Fruit fly (Drosophila melanogaster) whole organism, embryonic: ENCODE results near the gene rogdi.

Experiments
- ATbp ChIP-seq: fragments of 200-800 bp; sonication (Bioruptor generic); optimal IDR thresholded peaks from 2 replicates; lab custom pipeline; 2017; ENCODE audit warnings: missing biosample characterization, mild to moderate bottlenecking, missing genetic modification characterization, missing genetic modification reagents
- CG1024 ChIP-seq: fragments of 200-800 bp; sonication (Bioruptor generic); IDR thresholded peaks from 2 replicates; pipeline ENCODE4 v1.3.6; 2022; ENCODE audit warnings: missing biosample characterization, missing genetic modification characterization
- CG10274 ChIP-seq: fragments of 200-800 bp; sonication (Bioruptor generic); optimal IDR thresholded peaks from 3 replicates; lab custom pipeline; 2017; ENCODE audit warnings: missing biosample characterization, mild to moderate bottlenecking, missing genetic modification characterization
- CG10431 ChIP-seq: fragments of 200-800 bp; sonication (Bioruptor generic); optimal IDR thresholded peaks from 3 replicates; lab custom pipeline; 2018; ENCODE audit warnings: missing biosample characterization, mild to moderate bottlenecking, missing genetic modification characterization
- CG11247 ChIP-seq: fragments of 200-800 bp; sonication (Bioruptor generic); IDR thresholded peaks from 2 replicates; pipeline ENCODE4 v1.3.6; 2022; ENCODE audit warnings: missing biosample characterization, missing genetic modification characterization
- CG12299 ChIP-seq: fragments of 200-800 bp; sonication (Bioruptor generic); optimal IDR thresholded peaks from 2 replicates; lab custom pipeline; 2018; ENCODE audit warnings: missing biosample characterization, mild to moderate bottlenecking, missing genetic modification characterization
- CG12769 ChIP-seq: fragments of 200-800 bp; sonication (Bioruptor generic); optimal IDR thresholded peaks from 2 replicates; lab custom pipeline; 2019; ENCODE audit warnings: missing biosample characterization, mild to moderate bottlenecking, missing genetic modification characterization, moderate library complexity
- CG13424 ChIP-seq: fragments of 200-800 bp; sonication (Bioruptor generic); optimal IDR thresholded peaks from 2 replicates; lab custom pipeline; 2019; ENCODE audit warnings: missing biosample characterization, mild to moderate bottlenecking, missing genetic modification characterization, moderate library complexity
- CG13894 ChIP-seq: fragments of 200-800 bp; sonication (Bioruptor generic); optimal IDR thresholded peaks from 3 replicates; lab custom pipeline; 2018; ENCODE audit warnings: missing biosample characterization, mild to moderate bottlenecking, missing genetic modification characterization, moderate library complexity
- CG14710 ChIP-seq: fragments of 200-800 bp; sonication (Bioruptor generic); optimal IDR thresholded peaks from 3 replicates; lab custom pipeline; 2019; ENCODE audit warnings: missing biosample characterization, mild to moderate bottlenecking, missing genetic modification characterization, moderate library complexity
- CG15696 ChIP-seq: fragments of 200-800 bp; sonication (Bioruptor generic); optimal IDR thresholded peaks from 2 replicates; lab custom pipeline; 2019; ENCODE audit warnings: missing biosample characterization, mild to moderate bottlenecking, missing genetic modification characterization, moderate library complexity
- CG17186 ChIP-seq: fragments of 200-800 bp; sonication (Bioruptor generic); optimal IDR thresholded peaks from 3 replicates; lab custom pipeline; 2017; ENCODE audit warnings: missing biosample characterization, missing genetic modification reagents, missing genetic modification characterization
- CG17359 ChIP-seq: fragments of 200-800 bp; sonication (Bioruptor generic); optimal IDR thresholded peaks from 3 replicates; lab custom pipeline; 2018; ENCODE audit warnings: missing biosample characterization, mild to moderate bottlenecking, missing genetic modification characterization, moderate library complexity
- CG17829 ChIP-seq: fragments of 200-800 bp; optimal IDR thresholded peaks from 2 replicates; lab custom pipeline; 2019; ENCODE audit warnings: missing biosample characterization, mild to moderate bottlenecking, missing genetic modification characterization, moderate library complexity
- CG2199 ChIP-seq: fragments of 200-800 bp; sonication (Bioruptor generic); IDR thresholded peaks from 3 replicates; pipeline ENCODE4 v1.3.6; 2022; ENCODE audit warnings: missing biosample characterization, missing genetic modification characterization
- CG31365 ChIP-seq: fragments of 200-800 bp; sonication (Bioruptor generic); optimal IDR thresholded peaks from 2 replicates; lab custom pipeline; 2018; ENCODE audit warnings: missing biosample characterization, mild to moderate bottlenecking, missing genetic modification characterization
- CG32532 ChIP-seq: fragments of 200-800 bp; sonication (Bioruptor generic); IDR thresholded peaks from 2 replicates; pipeline ENCODE4 v1.3.6; 2022; ENCODE audit warnings: missing biosample characterization, missing genetic modification characterization
- CG33557 ChIP-seq: fragments of 200-800 bp; sonication (Bioruptor generic); optimal IDR thresholded peaks from 2 replicates; lab custom pipeline; 2019; ENCODE audit warnings: missing biosample characterization, mild to moderate bottlenecking, missing genetic modification characterization, moderate library complexity
- CG5180 ChIP-seq: fragments of 200-800 bp; sonication (Bioruptor generic); optimal IDR thresholded peaks from 3 replicates; lab custom pipeline; 2017; ENCODE audit warnings: missing biosample characterization, missing genetic modification characterization, mild to moderate bottlenecking, moderate library complexity, missing genetic modification reagents
- CG7556 ChIP-seq: fragments of 200-800 bp; sonication (Bioruptor generic); optimal IDR thresholded peaks from 2 replicates; lab custom pipeline; 2017; ENCODE audit warnings: missing biosample characterization, mild to moderate bottlenecking, missing genetic modification characterization
- CG8924 ChIP-seq: fragments of 200-800 bp; optimal IDR thresholded peaks from 3 replicates; lab custom pipeline; 2019; ENCODE audit warnings: missing biosample characterization, mild to moderate bottlenecking, missing genetic modification characterization, moderate library complexity
- Dad ChIP-seq: fragments of 200-800 bp; sonication (Bioruptor generic); optimal IDR thresholded peaks from 3 replicates; lab custom pipeline; 2016; ENCODE audit warnings: missing biosample characterization, missing genetic modification characterization
- Eip74EF ChIP-seq, 2 experiments: fragments of 200-800 bp in 1 of 2; fragments of >200 bp in 1 of 2; sonication (Bioruptor generic) in 1 of 2; optimal IDR thresholded peaks; 2 replicates each; lab custom pipeline; 2017 to 2019; ENCODE audit warnings: missing biosample characterization in 2 of 2, missing genetic modification characterization in 2 of 2, mild to moderate bottlenecking in 1 of 2, moderate library complexity in 1 of 2
- Ets97D ChIP-seq: fragments of 200-800 bp; sonication (Bioruptor generic); optimal IDR thresholded peaks from 3 replicates; lab custom pipeline; 2016; ENCODE audit warnings: missing biosample characterization, missing genetic modification characterization
- Med ChIP-seq: fragments of 200-800 bp; sonication (Bioruptor generic); peaks from one replicate; lab custom pipeline; 2016; ENCODE audit warnings: missing biosample characterization, missing genetic modification characterization, mild to moderate bottlenecking, inconsistent platforms, moderate library complexity
- Rfx ChIP-seq: fragments of 200-800 bp; sonication (Bioruptor generic); IDR thresholded peaks from 2 replicates; pipeline ENCODE4 v1.3.6; 2022; ENCODE audit warnings: missing biosample characterization, missing genetic modification characterization
- ara ChIP-seq: fragments of 200-800 bp; sonication (Bioruptor generic); IDR thresholded peaks from 2 replicates; pipeline ENCODE4 v1.3.6; 2022; ENCODE audit warnings: missing biosample characterization, missing genetic modification characterization
- ase ChIP-seq: fragments of 200-800 bp; sonication (Bioruptor generic); IDR thresholded peaks from 3 replicates; pipeline ENCODE4 v1.3.6; 2022; ENCODE audit warnings: missing biosample characterization, missing genetic modification characterization
- bsh ChIP-seq, 2 experiments: fragments of 200-800 bp; sonication (Bioruptor generic); optimal IDR thresholded peaks; 2 replicates each; lab custom pipeline; 2017 to 2018; ENCODE audit warnings: mild to moderate bottlenecking in 2 of 2, missing biosample characterization in 2 of 2, missing genetic modification characterization in 2 of 2, moderate library complexity in 1 of 2
- cas ChIP-seq: fragments of 200-800 bp; sonication (Bioruptor generic); IDR thresholded peaks from 2 replicates; pipeline ENCODE4 v1.3.6; 2022; ENCODE audit warnings: missing biosample characterization, missing genetic modification characterization
- dysf ChIP-seq: fragments of 200-800 bp; sonication (Bioruptor generic); IDR thresholded peaks from 3 replicates; pipeline ENCODE4 v1.3.6; 2022; ENCODE audit warnings: missing biosample characterization, missing genetic modification characterization
- ems ChIP-seq: fragments of 200-800 bp; sonication (Bioruptor generic); optimal IDR thresholded peaks from 3 replicates; lab custom pipeline; 2016; ENCODE audit warnings: missing biosample characterization, missing genetic modification characterization
- fd3F ChIP-seq: fragments of 200-800 bp; sonication (Bioruptor generic); optimal IDR thresholded peaks from 2 replicates; lab custom pipeline; 2018; ENCODE audit warnings: missing biosample characterization, mild to moderate bottlenecking, missing genetic modification characterization, moderate library complexity
- gsb-n ChIP-seq: fragments of 200-800 bp; sonication (Bioruptor generic); optimal IDR thresholded peaks from 3 replicates; lab custom pipeline; 2018; ENCODE audit warnings: missing biosample characterization, mild to moderate bottlenecking, missing genetic modification characterization
- ind ChIP-seq: fragments of 200-800 bp; sonication (Bioruptor generic); optimal IDR thresholded peaks from 3 replicates; lab custom pipeline; 2016; ENCODE audit warnings: missing biosample characterization, missing genetic modification characterization
- knrl ChIP-seq: fragments of 200-800 bp; sonication (Bioruptor generic); IDR thresholded peaks from 3 replicates; pipeline ENCODE4 v1.3.6; 2022; ENCODE audit warnings: missing biosample characterization, missing genetic modification characterization; ENCODE audit not compliant: partially characterized antibody
- nerfin-1 ChIP-seq: fragments of 200-800 bp; sonication (Bioruptor generic); optimal IDR thresholded peaks from 3 replicates; lab custom pipeline; 2019; ENCODE audit warnings: missing biosample characterization, mild to moderate bottlenecking, missing genetic modification characterization, moderate library complexity
- nmo ChIP-seq: fragments of 200-800 bp; sonication (Bioruptor generic); optimal IDR thresholded peaks from 2 replicates; lab custom pipeline; 2018; ENCODE audit warnings: missing biosample characterization, mild to moderate bottlenecking, missing genetic modification characterization, moderate library complexity
- ranshi ChIP-seq: fragments of 200-800 bp; sonication (Bioruptor generic); IDR thresholded peaks from 2 replicates; pipeline ENCODE4 v1.3.6; 2022; ENCODE audit warnings: missing biosample characterization, missing genetic modification characterization
- sc ChIP-seq, 3 experiments: fragments of >200 bp in 2 of 3; fragments of 200-800 bp in 1 of 3; sonication (Bioruptor generic) in 1 of 3; optimal IDR thresholded peaks; 2 replicates in 2 of 3; 3 replicates in 1 of 3; lab custom pipeline; 2017; ENCODE audit warnings: mild to moderate bottlenecking in 1 of 3, missing biosample characterization in 1 of 3, missing genetic modification characterization in 1 of 3, missing genetic modification reagents in 1 of 3
- scrt ChIP-seq: fragments of 200-800 bp; sonication (Bioruptor generic); optimal IDR thresholded peaks from 2 replicates; lab custom pipeline; 2018; ENCODE audit warnings: missing biosample characterization, mild to moderate bottlenecking, missing genetic modification characterization, moderate library complexity
- sens ChIP-seq: fragments of 200-800 bp; sonication (Bioruptor generic); peaks from one replicate; lab custom pipeline; 2016; ENCODE audit warnings: missing biosample characterization, missing genetic modification characterization
- seq ChIP-seq: fragments of 200-800 bp; sonication (Bioruptor generic); IDR thresholded peaks from 2 replicates; pipeline ENCODE4 v1.3.6; 2022; ENCODE audit warnings: missing biosample characterization, missing genetic modification characterization
- slbo ChIP-seq: fragments of 200-800 bp; sonication (Bioruptor generic); IDR thresholded peaks from 2 replicates; pipeline ENCODE4 v1.3.6; 2022; ENCODE audit warnings: missing biosample characterization, missing genetic modification characterization
- stc ChIP-seq: fragments of 200-800 bp; sonication (Bioruptor generic); IDR thresholded peaks from 2 replicates; pipeline ENCODE4 v1.3.6; 2022; ENCODE audit warnings: missing biosample characterization, missing genetic modification characterization
- twi ChIP-seq: fragments of 200-800 bp; optimal IDR thresholded peaks from 2 replicates; lab custom pipeline; 2019; ENCODE audit warnings: missing biosample characterization, mild to moderate bottlenecking, missing genetic modification characterization, moderate library complexity
- unpg ChIP-seq: fragments of 200-800 bp; sonication (Bioruptor generic); optimal IDR thresholded peaks from 3 replicates; lab custom pipeline; 2018; ENCODE audit warnings: missing biosample characterization, mild to moderate bottlenecking, missing genetic modification characterization, moderate library complexity
- vfl ChIP-seq: fragments of 200-800 bp; sonication (Bioruptor generic); optimal IDR thresholded peaks from 2 replicates; lab custom pipeline; 2016; ENCODE audit warnings: missing biosample characterization, missing genetic modification characterization
- zfh1 ChIP-seq: fragments of 200-800 bp; sonication (Bioruptor generic); IDR thresholded peaks from 3 replicates; pipeline ENCODE4 v1.3.6; 2022; ENCODE audit warnings: missing biosample characterization, missing genetic modification characterization

Gene rogdi

dm6 chr3L:17047811-17048239 is 1.5 kb upstream of the rogdi start (continued):
- TF ChIP-seq CG11247 (GFP tag; lab: Robert Waterston, UW) (0 out of 2 replicates have a peak, but pooled peaks have one; percentile 23), fd3F (GFP tag; lab: Kevin White, UChicago) (no peak), CG33557 (GFP tag; lab: Kevin White, UChicago) (peak; percentile 5), sens (GFP tag; lab: Kevin White, UChicago) (peak; percentile 67), CG13894 (tag; lab: Kevin White, UChicago) (no peak), CG32532 (GFP tag; lab: Robert Waterston, UW) (0 out of 2 replicates have a peak, but pooled peaks have one; percentile 31), sc (optimal IDR thresholded peaks at IDR 0.05; lab: Kevin White, UChicago) (no peak), sc (GFP tag; optimal IDR thresholded peaks at IDR 0.05; lab: Kevin White, UChicago) (peak; percentile 22), ranshi (GFP tag; lab: Robert Waterston, UW) (0 out of 2 replicates have a peak, but pooled peaks have one; percentile 7), ems (GFP tag; lab: Kevin White, UChicago) (no peak), nmo (GFP tag; lab: Kevin White, UChicago) (peak; percentile 5), nerfin-1 (tag; lab: Kevin White, UChicago) (peak; percentile 56), CG1024 (no peak), zfh1 (GFP tag; lab: Robert Waterston, UW) (peak; percentile 53; the same call in 1 of the 3 replicates), CG10274 (peak; percentile 12), CG12769 (tag; lab: Kevin White, UChicago) (peak; percentile 65), ind (no peak), CG17186 (peak; percentile 5), ara (GFP tag; lab: Robert Waterston, UW) (0 out of 2 replicates have a peak, but pooled peaks have one; percentile 36), CG12299 (tag; lab: Kevin White, UChicago) (peak; percentile 32), bsh (GFP tag; optimal IDR thresholded peaks at IDR 0.05; lab: Kevin White, UChicago) (peak in 1 of 2 experiments; percentile 63), scrt (GFP tag; lab: Kevin White, UChicago) (peak; percentile 62), CG10431 (GFP tag; lab: Kevin White, UChicago) (peak; percentile 56), dysf (GFP tag; lab: Robert Waterston, UW) (peak; percentile 46; the same call in 1 of the 3 replicates), Med (GFP tag; lab: Kevin White, UChicago) (peak; percentile 75), twi (peak; percentile 43), cas (GFP tag; lab: Robert Waterston, UW) (no peak), CG13424 (peak; percentile 38), CG15696 (tag; lab: Kevin White, UChicago) (peak; percentile 9), Ets97D (GFP tag; lab: Kevin White, UChicago) (no peak), stc (GFP tag; lab: Robert Waterston, UW) (no peak), Dad (no peak), CG17359 (tag; lab: Kevin White, UChicago) (peak; percentile 48), seq (0 out of 2 replicates have a peak, but pooled peaks have one; percentile 19), CG7556 (GFP tag; lab: Kevin White, UChicago) (peak; percentile 13), vfl (GFP tag; lab: Kevin White, UChicago) (no peak), gsb-n (tag; lab: Kevin White, UChicago) (peak; percentile 51), Eip74EF (GFP tag; optimal IDR thresholded peaks at IDR 0.05; lab: Kevin White, UChicago) (peak in 1 of 2 experiments; percentile 48), Rfx (0 out of 2 replicates have a peak, but pooled peaks have one; percentile 5), CG2199 (no peak), slbo (GFP tag; lab: Robert Waterston, UW) (no peak), unpg (GFP tag; lab: Kevin White, UChicago) (peak; percentile 25), CG8924 (tag; lab: Kevin White, UChicago) (peak; percentile 11), CG5180 (GFP tag; lab: Kevin White, UChicago) (peak; percentile 41), knrl (GFP tag; lab: Robert Waterston, UW) (0 out of 3 replicates have a peak, but pooled peaks have one; percentile 8), CG14710 (peak; percentile 35), ATbp (GFP tag; lab: Kevin White, UChicago) (peak; percentile 81), CG31365 (tag; lab: Kevin White, UChicago) (peak; percentile 22), ase (GFP tag; lab: Robert Waterston, UW) (no peak), CG17829 (tag; lab: Kevin White, UChicago) (no peak)
